Fruit fly (Drosophila melanogaster) whole organism, adult: ENCODE results near the gene Art9.

Experiments used
- CG11617 ChIP-seq: fragments of 200-800 bp; sonication (Bioruptor generic); optimal IDR thresholded peaks from 2 replicates; lab custom pipeline; 2017; ENCODE audit warnings: mild to moderate bottlenecking, missing biosample characterization, missing genetic modification reagents, missing genetic modification characterization
- CG12768 ChIP-seq: fragments of 200-800 bp; sonication (Bioruptor generic); optimal IDR thresholded peaks from 2 replicates; lab custom pipeline; 2017; ENCODE audit warnings: missing biosample characterization, missing genetic modification characterization, mild to moderate bottlenecking, moderate library complexity, missing genetic modification reagents
- CG14711 ChIP-seq: fragments of 200-800 bp; sonication (Bioruptor generic); optimal IDR thresholded peaks from 2 replicates; lab custom pipeline; 2018; ENCODE audit warnings: missing biosample characterization, mild to moderate bottlenecking, missing genetic modification characterization, moderate library complexity
- CG1620 ChIP-seq: fragments of 200-800 bp; sonication (Bioruptor generic); optimal IDR thresholded peaks from 2 replicates; lab custom pipeline; 2016; ENCODE audit warnings: missing biosample characterization, missing genetic modification characterization
- CG33017 ChIP-seq: fragments of 200-800 bp; sonication (Bioruptor generic); optimal IDR thresholded peaks from 2 replicates; lab custom pipeline; 2018; ENCODE audit warnings: missing biosample characterization, mild to moderate bottlenecking, missing genetic modification characterization, moderate library complexity
- CG5204 ChIP-seq: fragments of 200-800 bp; sonication (Bioruptor generic); optimal IDR thresholded peaks from 2 replicates; lab custom pipeline; 2016; ENCODE audit warnings: missing biosample characterization, missing genetic modification characterization
- CG7045 ChIP-seq: fragments of 200-800 bp; sonication (Bioruptor generic); optimal IDR thresholded peaks from 2 replicates; lab custom pipeline; 2017; ENCODE audit warnings: missing biosample characterization, mild to moderate bottlenecking, missing genetic modification characterization
- CG7101 ChIP-seq: fragments of 200-800 bp; sonication (Bioruptor generic); optimal IDR thresholded peaks from 2 replicates; lab custom pipeline; 2018; ENCODE audit warnings: missing biosample characterization, mild to moderate bottlenecking, missing genetic modification characterization, moderate library complexity
- Clk ChIP-seq: fragments of 200-800 bp; sonication (Bioruptor generic); optimal IDR thresholded peaks from 2 replicates; lab custom pipeline; 2017; ENCODE audit warnings: missing biosample characterization, missing genetic modification characterization
- Crg-1 ChIP-seq: fragments of 200-800 bp; sonication (Bioruptor generic); optimal IDR thresholded peaks from 2 replicates; lab custom pipeline; 2016; ENCODE audit warnings: missing biosample characterization, missing genetic modification characterization
- Hr96 ChIP-seq: fragments of 200-800 bp; sonication (Bioruptor generic); optimal IDR thresholded peaks from 2 replicates; lab custom pipeline; 2016; ENCODE audit warnings: missing biosample characterization, missing genetic modification characterization
- Mnt ChIP-seq: fragments of 200-800 bp; sonication (Bioruptor generic); optimal IDR thresholded peaks from 2 replicates; lab custom pipeline; 2016; ENCODE audit warnings: missing biosample characterization, mild to moderate bottlenecking, missing genetic modification characterization
- bab1 ChIP-seq: fragments of 200-800 bp; sonication (Bioruptor generic); optimal IDR thresholded peaks from 3 replicates; lab custom pipeline; 2019; ENCODE audit warnings: missing biosample characterization, mild to moderate bottlenecking, missing genetic modification characterization, moderate library complexity
- cic ChIP-seq: fragments of 200-800 bp; sonication (Bioruptor generic); optimal IDR thresholded peaks from 2 replicates; lab custom pipeline; 2017; ENCODE audit warnings: missing biosample characterization, mild to moderate bottlenecking, missing genetic modification characterization, moderate library complexity
- cnc ChIP-seq, 2 experiments: fragments of >200 bp; optimal IDR thresholded peaks; 2 replicates each; lab custom pipeline; 2017
- kay ChIP-seq: fragments of 200-800 bp; sonication (Bioruptor generic); peaks from one replicate; lab custom pipeline; 2016; ENCODE audit warnings: missing biosample characterization, missing genetic modification characterization, borderline replicate concordance
- ovo ChIP-seq: fragments of 200-800 bp; sonication (Bioruptor generic); optimal IDR thresholded peaks from 2 replicates; lab custom pipeline; 2016; ENCODE audit warnings: missing biosample characterization, missing genetic modification characterization
- pad ChIP-seq: fragments of 200-800 bp; sonication (Bioruptor generic); optimal IDR thresholded peaks from 3 replicates; lab custom pipeline; 2017; ENCODE audit warnings: missing biosample characterization, missing genetic modification characterization, mild to moderate bottlenecking, moderate library complexity, missing genetic modification reagents
- tj ChIP-seq: fragments of 200-800 bp; sonication (Bioruptor generic); optimal IDR thresholded peaks from 3 replicates; lab custom pipeline; 2017; ENCODE audit warnings: missing biosample characterization, mild to moderate bottlenecking, missing genetic modification characterization, moderate library complexity
- toe ChIP-seq: fragments of 200-800 bp; sonication (Bioruptor generic); optimal IDR thresholded peaks from 2 replicates; lab custom pipeline; 2016; ENCODE audit warnings: missing biosample characterization, missing genetic modification characterization

Art9 gene

dm6 chr3R:13895602-13896001 is 47.7 kb downstream of the Art9 start:
- TF ChIP-seq CG1620 (GFP tag; lab: Kevin White, UChicago) (no peak), CG11617 (GFP tag; lab: Kevin White, UChicago) (no peak), Crg-1 (GFP tag; lab: Kevin White, UChicago) (no peak), ovo (GFP tag; lab: Kevin White, UChicago) (no peak), toe (GFP tag; lab: Kevin White, UChicago) (no peak), CG14711 (tag; lab: Kevin White, UChicago) (no peak), CG7045 (GFP tag; lab: Kevin White, UChicago) (no peak), CG5204 (GFP tag; lab: Kevin White, UChicago) (no peak), Mnt (GFP tag; lab: Kevin White, UChicago) (no peak), cnc (optimal IDR thresholded peaks at IDR 0.05; lab: Kevin White, UChicago) (no peak), bab1 (GFP tag; lab: Kevin White, UChicago) (no peak), Clk (GFP tag; lab: Kevin White, UChicago) (no peak), cic (GFP tag; lab: Kevin White, UChicago) (no peak), tj (no peak), kay (GFP tag; lab: Kevin White, UChicago) (no peak)

DNA sequence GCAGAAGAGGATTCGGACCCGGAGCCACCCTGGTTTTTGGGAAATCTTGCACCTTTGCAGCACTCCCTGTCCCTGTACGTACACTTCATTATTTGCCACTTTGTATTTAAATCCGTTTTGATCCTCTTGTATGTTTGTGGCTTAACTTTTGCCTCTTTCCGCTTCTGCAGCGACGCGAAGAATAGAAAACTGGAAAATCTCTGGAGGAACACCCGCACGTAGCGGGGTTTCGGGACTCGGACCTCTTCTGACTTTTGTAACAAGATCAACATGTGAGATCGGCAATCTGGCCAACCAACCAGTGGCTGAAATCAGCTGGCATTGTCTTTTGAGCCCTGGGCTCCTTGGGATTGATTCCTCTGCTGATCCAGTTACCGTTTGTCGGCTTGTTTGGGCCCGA is 48.5 kb downstream of the Art9 start:
- TF ChIP-seq CG7101 (tag; lab: Kevin White, UChicago), result no peak
- TF ChIP-seq CG14711 (tag; lab: Kevin White, UChicago), result no peak
- TF ChIP-seq Clk (GFP tag; lab: Kevin White, UChicago), result no peak
- TF ChIP-seq CG11617 (GFP tag; lab: Kevin White, UChicago), result no peak
- TF ChIP-seq CG7045 (GFP tag; lab: Kevin White, UChicago), result no peak
- TF ChIP-seq toe (GFP tag; lab: Kevin White, UChicago), result no peak
- TF ChIP-seq kay (GFP tag; lab: Kevin White, UChicago), result no peak
- no peak for TF ChIP-seq tj
- no peak for TF ChIP-seq CG33017 (tag; lab: Kevin White, UChicago)
- no peak for TF ChIP-seq pad (GFP tag; lab: Kevin White, UChicago)
- TF ChIP-seq Hr96 (GFP tag; lab: Kevin White, UChicago), result no peak
- no peak for TF ChIP-seq cnc (optimal IDR thresholded peaks at IDR 0.05; lab: Kevin White, UChicago)
- no peak for TF ChIP-seq ovo (GFP tag; lab: Kevin White, UChicago)
- TF ChIP-seq CG1620 (GFP tag; lab: Kevin White, UChicago), result no peak
- no peak for TF ChIP-seq Mnt (GFP tag; lab: Kevin White, UChicago)
- no peak for TF ChIP-seq bab1 (GFP tag; lab: Kevin White, UChicago)
- no peak for TF ChIP-seq cic (GFP tag; lab: Kevin White, UChicago)
- no peak for TF ChIP-seq CG5204 (GFP tag; lab: Kevin White, UChicago)
- TF ChIP-seq CG12768 (GFP tag; lab: Kevin White, UChicago), result no peak
- TF ChIP-seq Crg-1 (GFP tag; lab: Kevin White, UChicago), result no peak

dm6 chr3R:13892870-13893269 is 50.4 kb downstream of the Art9 start:
- TF ChIP-seq kay (GFP tag; lab: Kevin White, UChicago) (no peak), ovo (GFP tag; lab: Kevin White, UChicago) (no peak), CG7101 (tag; lab: Kevin White, UChicago) (no peak), CG14711 (tag; lab: Kevin White, UChicago) (no peak), Clk (GFP tag; lab: Kevin White, UChicago) (no peak), Mnt (GFP tag; lab: Kevin White, UChicago) (no peak), cic (GFP tag; lab: Kevin White, UChicago) (no peak), tj (no peak), CG1620 (GFP tag; lab: Kevin White, UChicago) (no peak), CG33017 (tag; lab: Kevin White, UChicago) (no peak), cnc (optimal IDR thresholded peaks at IDR 0.05; lab: Kevin White, UChicago) (no peak), Hr96 (GFP tag; lab: Kevin White, UChicago) (no peak), toe (GFP tag; lab: Kevin White, UChicago) (no peak), CG7045 (GFP tag; lab: Kevin White, UChicago) (no peak), Crg-1 (GFP tag; lab: Kevin White, UChicago) (no peak), pad (GFP tag; lab: Kevin White, UChicago) (no peak), bab1 (GFP tag; lab: Kevin White, UChicago) (no peak)
